Fruit fly (Drosophila melanogaster) whole organism, wandering third instar larva: ENCODE results near the gene wgn.

ENCODE experiments used
- CG32264 ChIP-seq: fragments of 200-800 bp; sonication (Bioruptor generic); optimal IDR thresholded peaks from 2 replicates; lab custom pipeline; 2016; ENCODE audit warnings: missing biosample characterization, missing genetic modification characterization
- Jra ChIP-seq: sonication (Bioruptor generic); optimal IDR thresholded peaks from 2 replicates; lab custom pipeline; 2016; ENCODE audit warnings: missing biosample characterization, missing genetic modification characterization
- br ChIP-seq: fragments of 200-800 bp; sonication (Bioruptor generic); optimal IDR thresholded peaks from 2 replicates; lab custom pipeline; 2016; ENCODE audit warnings: missing biosample characterization, missing genetic modification characterization
- fru ChIP-seq: fragments of 200-800 bp; sonication (Bioruptor generic); optimal IDR thresholded peaks from 3 replicates; lab custom pipeline; 2016; ENCODE audit warnings: missing biosample characterization, mild to moderate bottlenecking, missing genetic modification characterization
- pan ChIP-seq: fragments of >200 bp; optimal IDR thresholded peaks from 2 replicates; lab custom pipeline; 2017
- psq ChIP-seq: fragments of 200-800 bp; sonication (Bioruptor generic); optimal IDR thresholded peaks from 3 replicates; lab custom pipeline; 2017; ENCODE audit warnings: missing biosample characterization, mild to moderate bottlenecking, missing genetic modification characterization, moderate library complexity
- rgr ChIP-seq: fragments of 200-800 bp; sonication (Bioruptor generic); optimal IDR thresholded peaks from 3 replicates; lab custom pipeline; 2016; ENCODE audit warnings: missing biosample characterization, mild to moderate bottlenecking, missing genetic modification characterization
- sage ChIP-seq: fragments of 200-800 bp; sonication (Bioruptor generic); optimal IDR thresholded peaks from 2 replicates; lab custom pipeline; 2016; ENCODE audit warnings: missing biosample characterization, mild to moderate bottlenecking, missing genetic modification characterization

- TF ChIP-seq Jra (GFP tag; lab: Kevin White, UChicago) (no peak), CG32264 (GFP tag; lab: Kevin White, UChicago) (no peak), br (no peak), psq (GFP tag; lab: Kevin White, UChicago) (no peak), rgr (GFP tag; lab: Kevin White, UChicago) (no peak), sage (GFP tag; lab: Kevin White, UChicago) (no peak), fru (no peak), pan (lab: Kevin White, UChicago) (no peak)
These were observed 35.2 kb upstream of the wgn start for dm6 chrX:18669811-18670477.
